Worm (Caenorhabditis elegans): ENCODE data around the gene tsp-13.

The tsp-13 gene

DNA sequence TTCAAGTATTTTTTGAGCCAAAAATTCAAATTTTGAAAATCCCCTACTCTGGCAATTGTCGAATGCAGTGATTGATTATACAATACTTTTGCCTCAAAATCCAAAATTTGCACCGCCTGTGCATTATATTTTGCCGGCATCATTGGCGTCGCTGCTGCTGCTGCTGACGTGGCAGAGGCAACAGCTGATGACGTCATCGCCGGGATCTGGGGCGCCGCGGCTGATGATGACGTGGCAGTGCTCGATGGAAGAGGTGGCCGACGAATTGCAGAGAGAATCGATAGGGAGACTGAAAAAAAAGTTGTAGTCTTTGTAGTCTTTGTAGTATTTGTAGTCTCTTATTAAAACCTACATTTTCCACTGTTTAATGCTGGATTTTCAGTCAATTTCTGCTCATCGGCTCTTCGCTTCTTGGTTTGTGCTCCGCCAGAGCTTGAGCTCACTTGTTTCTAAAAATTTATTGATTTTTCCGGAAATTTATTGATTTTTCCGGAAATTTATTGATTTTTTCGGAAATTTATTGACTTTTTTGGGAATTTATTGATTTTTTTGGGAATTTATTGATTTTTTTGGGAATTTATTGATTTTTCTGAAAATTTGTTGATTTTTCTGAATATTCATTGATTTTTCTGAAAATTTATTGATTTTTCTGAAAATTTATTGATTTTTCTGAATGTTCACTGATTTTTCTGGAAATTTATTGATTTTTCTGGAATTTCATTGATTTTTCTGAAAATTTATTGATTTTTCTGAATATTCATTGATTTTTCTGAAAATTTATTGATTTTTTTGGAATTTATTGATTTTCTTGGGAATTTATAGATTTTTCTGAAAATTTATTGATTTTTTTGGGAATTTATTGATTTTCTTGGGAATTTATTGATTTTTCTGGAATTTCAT is 32.9 kb upstream of the tsp-13 start:
- TF ChIP-seq elt-1 (tag; optimal IDR thresholded peaks at IDR 0.05) (no peak), ceh-28 (tag; optimal IDR thresholded peaks at IDR 0.05) (peak; percentile 83), nhr-237 (tag; optimal IDR thresholded peaks at IDR 0.05) (no peak)

DNA sequence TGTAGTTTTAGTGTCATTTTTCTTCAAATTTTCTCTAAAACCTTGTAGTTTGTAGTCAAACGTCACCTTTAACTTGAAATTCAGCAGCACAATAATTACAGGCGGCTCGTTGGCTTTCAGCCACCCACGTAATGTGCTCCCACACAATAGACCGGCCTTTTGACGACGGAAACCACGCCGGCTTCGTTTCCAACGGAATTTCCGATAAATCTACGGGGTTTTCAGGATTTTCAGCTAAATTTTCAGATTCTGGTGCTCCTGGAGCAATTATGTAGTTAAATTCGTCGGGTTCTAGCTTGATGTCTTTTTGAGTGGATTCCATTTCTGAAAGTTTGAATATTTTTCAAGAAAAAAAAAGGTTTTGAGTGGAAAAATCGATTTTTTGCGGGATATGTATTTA is 29.3 kb upstream of the tsp-13 start, which contains the start of gene bed-1:
TSS of gene bed-1 (minus strand) at position 337 of the 400 bp plus-strand sequence.
- TF ChIP-seq lin-39 (tag; optimal IDR thresholded peaks at IDR 0.05) (no peak), nhr-12 (tag; optimal IDR thresholded peaks at IDR 0.05) (no peak), zag-1 (tag; optimal IDR thresholded peaks at IDR 0.05) (no peak), eor-1 (tag; optimal IDR thresholded peaks at IDR 0.05) (no peak), fos-1 (tag; optimal IDR thresholded peaks at IDR 0.05) (no peak), mml-1 (tag; optimal IDR thresholded peaks at IDR 0.05) (no peak), nhr-11 (tag; optimal IDR thresholded peaks at IDR 0.05) (no peak), unc-62 (GFP tag; optimal IDR thresholded peaks at IDR 0.05) (no peak), daf-12 (tag; optimal IDR thresholded peaks at IDR 0.05) (no peak), nhr-77 (tag; optimal IDR thresholded peaks at IDR 0.05) (no peak), jun-1 (tag; optimal IDR thresholded peaks at IDR 0.05) (no peak)

DNA sequence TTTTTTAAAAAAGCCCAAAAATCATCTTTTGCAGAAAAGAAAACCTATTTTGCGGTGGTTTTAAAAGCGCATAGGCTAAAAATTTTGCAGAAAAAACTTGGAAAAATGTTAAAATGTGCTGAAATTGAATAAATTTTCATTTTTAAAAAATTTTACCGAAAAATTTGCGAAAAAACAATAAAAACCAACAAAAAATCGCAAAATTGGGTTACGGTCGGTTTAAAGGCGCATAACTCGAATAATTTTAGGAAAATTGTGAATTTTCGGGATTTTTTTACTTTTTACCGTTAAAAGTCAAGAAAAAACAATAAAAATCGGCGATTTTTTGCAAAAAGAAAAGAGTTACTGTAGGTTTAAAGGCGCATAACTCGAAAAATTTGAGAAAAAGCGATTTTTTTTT is 28.7 kb upstream of the tsp-13 start:
- no peak for TF ChIP-seq fkh-2 (tag; optimal IDR thresholded peaks at IDR 0.05)
- TF ChIP-seq unc-39 (tag; optimal IDR thresholded peaks at IDR 0.05): no peak
- TF ChIP-seq daf-12 (tag; optimal IDR thresholded peaks at IDR 0.05): no peak
- no peak for TF ChIP-seq ceh-82 (tag; optimal IDR thresholded peaks at IDR 0.05)
- TF ChIP-seq nhr-28 (tag; optimal IDR thresholded peaks at IDR 0.05): no peak
- no peak for TF ChIP-seq elt-3 (tag; optimal IDR thresholded peaks at IDR 0.05)

DNA sequence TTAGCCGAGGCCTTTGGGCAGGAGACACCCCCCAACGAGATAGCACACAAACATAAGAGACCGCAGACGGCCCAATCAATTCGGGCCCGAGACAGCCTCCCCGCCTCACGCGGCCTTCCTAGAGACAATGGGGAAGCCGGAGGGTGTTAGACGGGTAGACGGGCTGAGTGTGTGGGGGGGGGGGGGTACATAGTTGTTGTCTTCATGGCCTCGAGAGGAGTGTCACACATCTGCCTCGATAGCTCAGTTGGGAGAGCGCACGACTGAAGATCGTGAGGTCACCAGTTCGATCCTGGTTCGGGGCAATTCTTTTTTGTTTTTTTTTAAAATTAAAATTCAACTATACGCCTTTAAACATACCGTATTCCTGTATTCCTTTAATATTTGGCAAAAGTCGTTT is 28.1 kb upstream of the tsp-13 start:
- TF ChIP-seq eor-1 (tag; optimal IDR thresholded peaks at IDR 0.05): no peak
- no peak for TF ChIP-seq ceh-16 (tag; optimal IDR thresholded peaks at IDR 0.05)
- no peak for TF ChIP-seq sea-2 (GFP tag; optimal IDR thresholded peaks at IDR 0.05)
- TF ChIP-seq lin-39 (tag; optimal IDR thresholded peaks at IDR 0.05): peak; percentile 87
- no peak for TF ChIP-seq lin-15B (tag; optimal IDR thresholded peaks at IDR 0.05)
- no peak for TF ChIP-seq aly-2 (tag; optimal IDR thresholded peaks at IDR 0.05)
- TF ChIP-seq snpc-4 (tag; optimal IDR thresholded peaks at IDR 0.05): no peak
- TF ChIP-seq tbx-2 (tag; optimal IDR thresholded peaks at IDR 0.05): peak; percentile 20
- no peak for TF ChIP-seq nhr-67 (tag; optimal IDR thresholded peaks at IDR 0.05)
- no peak for TF ChIP-seq mdl-1 (tag; optimal IDR thresholded peaks at IDR 0.05)
- peak; percentile 31 for TF ChIP-seq elt-2 (tag; optimal IDR thresholded peaks at IDR 0.05)
- TF ChIP-seq ztf-11 (tag; optimal IDR thresholded peaks at IDR 0.05): no peak
- TF ChIP-seq ceh-28 (tag; optimal IDR thresholded peaks at IDR 0.05): peak; percentile 69
- TF ChIP-seq nfya-1 (tag; optimal IDR thresholded peaks at IDR 0.05; ENCODE audit: insufficient read depth): peak; percentile 63
- TF ChIP-seq skn-1 (tag; optimal IDR thresholded peaks at IDR 0.05): peak; percentile 23
- TF ChIP-seq elt-1 (tag; optimal IDR thresholded peaks at IDR 0.05): no peak
- TF ChIP-seq ZK546.5 (tag; optimal IDR thresholded peaks at IDR 0.05): no peak
- TF ChIP-seq egl-5 (tag; optimal IDR thresholded peaks at IDR 0.05): no peak
- peak; percentile 95 for TF ChIP-seq hmg-11 (tag; optimal IDR thresholded peaks at IDR 0.05)
- no peak for TF ChIP-seq nhr-25 (tag; optimal IDR thresholded peaks at IDR 0.05)
- TF ChIP-seq pha-4 (tag; optimal IDR thresholded peaks at IDR 0.05): peak; percentile 13
- no peak for TF ChIP-seq unc-62 (GFP tag; optimal IDR thresholded peaks at IDR 0.05)
- no peak for TF ChIP-seq unc-39 (tag; optimal IDR thresholded peaks at IDR 0.05)
- TF ChIP-seq nhr-77 (tag; optimal IDR thresholded peaks at IDR 0.05): no peak
- TF ChIP-seq nhr-11 (tag; optimal IDR thresholded peaks at IDR 0.05): no peak
